Worm (Caenorhabditis elegans): ENCODE measurements around the gene F54F2.9.

The F54F2.9 gene

DNA sequence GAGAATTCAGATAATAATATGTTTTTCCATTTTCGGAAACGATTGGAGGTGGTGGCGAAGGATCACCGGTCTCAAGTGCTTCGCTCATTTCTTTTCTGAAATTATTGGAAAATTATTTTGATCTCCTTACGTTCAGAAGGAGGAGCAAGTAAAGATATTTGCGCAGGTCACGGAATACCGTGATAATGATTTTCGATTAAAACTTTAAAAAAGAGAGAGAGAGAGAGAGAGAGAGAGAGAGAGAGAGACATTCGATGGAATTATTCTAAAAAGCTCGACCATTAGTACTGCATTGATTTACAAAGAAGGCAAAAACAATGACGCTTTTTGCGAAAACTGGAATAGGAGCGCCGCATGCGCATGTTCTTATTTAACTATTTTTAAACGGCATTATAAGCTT is 34.8 kb downstream of the F54F2.9 start, which contains the start of gene ztf-1:
TSS of gene ztf-1 (minus strand) at position 101 of the 400 bp plus-strand sequence.
- TF ChIP-seq sma-9 (GFP tag; optimal IDR thresholded peaks at IDR 0.05), result no peak
- TF ChIP-seq sma-9 (tag; optimal IDR thresholded peaks at IDR 0.05), result no peak
- no peak for TF ChIP-seq snpc-4 (tag; optimal IDR thresholded peaks at IDR 0.05)
- TF ChIP-seq nhr-12 (tag; optimal IDR thresholded peaks at IDR 0.05), result no peak
- no peak for TF ChIP-seq sem-4 (tag; optimal IDR thresholded peaks at IDR 0.05)
- TF ChIP-seq gmeb-1 (tag; optimal IDR thresholded peaks at IDR 0.05), result no peak
- no peak for TF ChIP-seq zag-1 (tag; optimal IDR thresholded peaks at IDR 0.05)
- no peak for TF ChIP-seq C34F6.9 (tag; optimal IDR thresholded peaks at IDR 0.05)
- TF ChIP-seq nhr-11 (tag; optimal IDR thresholded peaks at IDR 0.05), result no peak
- no peak for TF ChIP-seq nhr-21 (tag; optimal IDR thresholded peaks at IDR 0.05)

DNA sequence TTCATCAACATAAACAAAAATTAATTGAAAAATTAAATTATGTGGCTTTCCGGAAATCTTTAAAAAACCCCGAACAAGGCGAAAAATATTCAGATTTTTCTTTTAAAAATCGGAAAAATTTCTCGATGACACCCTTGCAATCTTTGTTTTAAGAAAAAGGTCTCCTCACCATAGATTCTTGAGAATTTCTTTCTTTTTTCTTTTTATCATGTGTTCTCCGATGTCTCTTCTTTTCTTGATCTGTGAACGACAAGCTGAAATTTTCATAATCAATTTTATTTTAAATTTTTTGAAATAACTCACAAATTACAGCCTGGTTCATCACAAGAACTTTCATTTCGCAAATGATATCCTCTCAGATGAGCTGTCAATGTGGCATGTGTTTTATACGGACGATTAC is 35.8 kb downstream of the F54F2.9 start, which contains the start of the genes zfp-1 and F54F2.14:
TSS of gene zfp-1 (plus strand) at position 301 of the 400 bp plus-strand sequence.
TSS of gene F54F2.14 (plus strand) at position 312 of the 400 bp plus-strand sequence.
- TF ChIP-seq unc-55 (GFP tag; optimal IDR thresholded peaks at IDR 0.05) (no peak), nhr-6 (tag; optimal IDR thresholded peaks at IDR 0.05) (no peak), lsy-2 (tag; optimal IDR thresholded peaks at IDR 0.05) (no peak), nhr-77 (tag; optimal IDR thresholded peaks at IDR 0.05) (no peak), alr-1 (tag; optimal IDR thresholded peaks at IDR 0.05) (no peak), C34F6.9 (tag; optimal IDR thresholded peaks at IDR 0.05) (no peak), sma-3 (GFP tag; optimal IDR thresholded peaks at IDR 0.05) (no peak)

DNA sequence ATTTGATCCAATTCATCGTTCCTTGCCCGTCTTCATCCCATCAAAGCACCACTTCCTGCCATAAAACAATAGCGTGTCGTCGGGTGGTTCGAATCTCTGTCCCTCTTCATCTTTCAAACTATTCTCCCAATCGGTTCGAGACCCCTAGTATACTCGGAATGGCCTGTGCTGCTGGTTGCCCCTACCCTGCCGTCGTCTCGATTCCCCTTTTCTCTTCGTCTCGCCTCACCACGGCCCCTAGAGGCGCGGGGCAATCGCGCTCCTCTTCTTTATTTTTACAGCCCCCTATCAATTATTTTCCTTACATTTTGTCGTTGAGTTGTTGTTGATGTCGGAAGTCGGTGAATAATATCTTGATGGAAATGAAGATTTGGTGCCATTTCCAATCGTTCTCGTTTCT is 38.3 kb downstream of the F54F2.9 start:
- TF ChIP-seq unc-55 (GFP tag; optimal IDR thresholded peaks at IDR 0.05), result peak; percentile 3
- no peak for TF ChIP-seq R02D3.7 (tag; optimal IDR thresholded peaks at IDR 0.05)
- TF ChIP-seq nhr-11 (tag; optimal IDR thresholded peaks at IDR 0.05), result no peak
- no peak for TF ChIP-seq nhr-237 (tag; optimal IDR thresholded peaks at IDR 0.05)
- TF ChIP-seq lin-13 (GFP tag; optimal IDR thresholded peaks at IDR 0.05), result no peak
- TF ChIP-seq C34F6.9 (tag; optimal IDR thresholded peaks at IDR 0.05), result peak; percentile 33
- no peak for TF ChIP-seq zag-1 (tag; optimal IDR thresholded peaks at IDR 0.05)
- peak; percentile 16 for TF ChIP-seq F13H6.1 (tag; optimal IDR thresholded peaks at IDR 0.05)

DNA sequence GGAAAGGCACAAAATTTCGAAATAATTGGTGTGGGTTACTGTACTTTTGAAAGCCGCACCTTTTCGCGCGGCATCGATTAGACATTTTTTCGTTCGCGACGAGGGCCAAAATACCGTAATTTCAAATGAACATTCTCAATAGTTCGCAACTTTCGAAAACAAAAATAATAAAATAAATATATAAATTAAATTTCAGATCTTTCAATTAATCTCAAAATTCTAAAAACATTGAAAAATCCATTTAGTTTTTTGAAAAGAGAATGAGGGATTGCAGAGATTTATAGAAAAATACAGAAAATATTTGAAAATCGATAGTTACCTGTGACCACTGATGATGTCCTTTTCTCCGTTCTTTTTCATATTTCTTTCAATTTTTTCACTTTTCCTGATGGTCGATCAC is 41.0 kb downstream of the F54F2.9 start, which contains the start of gene K02D10.8:
TSS of gene K02D10.8 (plus strand) at position 301 of the 400 bp plus-strand sequence.
- TF ChIP-seq ceh-82 (tag; optimal IDR thresholded peaks at IDR 0.05) (no peak), unc-55 (GFP tag; optimal IDR thresholded peaks at IDR 0.05) (no peak), egl-27 (tag; optimal IDR thresholded peaks at IDR 0.05) (no peak), nhr-25 (tag; optimal IDR thresholded peaks at IDR 0.05) (no peak), zag-1 (tag; optimal IDR thresholded peaks at IDR 0.05) (no peak), ztf-1 (GFP tag; conservative IDR thresholded peaks at IDR 0.05) (no peak), sem-4 (tag; optimal IDR thresholded peaks at IDR 0.05) (no peak), nhr-21 (tag; optimal IDR thresholded peaks at IDR 0.05) (no peak), mab-5 (tag; optimal IDR thresholded peaks at IDR 0.05) (no peak), lsy-2 (tag; optimal IDR thresholded peaks at IDR 0.05) (no peak), nhr-237 (tag; optimal IDR thresholded peaks at IDR 0.05) (no peak), peb-1 (tag; optimal IDR thresholded peaks at IDR 0.05) (no peak), C34F6.9 (tag; optimal IDR thresholded peaks at IDR 0.05) (no peak)

DNA sequence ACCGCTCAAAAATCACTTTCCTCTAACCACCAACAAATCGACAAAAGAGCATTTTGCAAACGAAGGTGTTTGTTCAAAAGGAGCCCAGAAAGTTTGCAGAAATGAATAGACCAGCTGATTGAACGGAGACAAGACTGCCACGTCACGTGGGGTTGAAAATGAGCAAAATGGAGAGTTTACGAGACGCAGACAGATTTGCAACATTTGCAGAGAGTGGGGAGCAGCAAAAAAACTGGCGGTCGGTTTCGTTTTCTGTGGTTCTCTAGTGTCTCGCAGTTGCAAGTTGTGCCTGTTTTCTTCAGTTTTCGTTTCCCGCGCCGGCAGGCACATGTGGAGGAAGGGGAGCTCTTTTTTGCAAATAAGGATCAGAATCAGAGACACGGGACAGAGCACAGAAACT is 41.6 kb downstream of the F54F2.9 start:
- TF ChIP-seq ama-1 (optimal IDR thresholded peaks at IDR 0.05) (no peak), crh-2 (tag; optimal IDR thresholded peaks at IDR 0.05) (peak; percentile 93), gmeb-1 (tag; optimal IDR thresholded peaks at IDR 0.05) (peak; percentile 18), sem-4 (tag; optimal IDR thresholded peaks at IDR 0.05) (peak; percentile 12), lsy-2 (tag; optimal IDR thresholded peaks at IDR 0.05) (peak in 1 of 2 experiments; percentile 59), mab-5 (tag; optimal IDR thresholded peaks at IDR 0.05) (no peak), ZK546.5 (tag; optimal IDR thresholded peaks at IDR 0.05) (no peak), unc-55 (GFP tag; optimal IDR thresholded peaks at IDR 0.05) (peak; percentile 54), aly-2 (tag; optimal IDR thresholded peaks at IDR 0.05) (no peak), nhr-23 (tag; optimal IDR thresholded peaks at IDR 0.05) (no peak), nhr-129 (tag; optimal IDR thresholded peaks at IDR 0.05) (peak; percentile 91), alr-1 (tag; optimal IDR thresholded peaks at IDR 0.05) (no peak), sma-9 (GFP tag; optimal IDR thresholded peaks at IDR 0.05) (peak; percentile 88), sma-9 (tag; optimal IDR thresholded peaks at IDR 0.05) (no peak), mdl-1 (tag; optimal IDR thresholded peaks at IDR 0.05) (peak; percentile 66 to 86), nhr-11 (tag; optimal IDR thresholded peaks at IDR 0.05) (no peak), F13H6.1 (tag; optimal IDR thresholded peaks at IDR 0.05) (peak; percentile 81), fos-1 (tag; optimal IDR thresholded peaks at IDR 0.05) (peak; percentile 57), C34F6.9 (tag; optimal IDR thresholded peaks at IDR 0.05) (peak; percentile 87), R02D3.7 (tag; optimal IDR thresholded peaks at IDR 0.05) (no peak), lin-11 (tag; optimal IDR thresholded peaks at IDR 0.05) (peak; percentile 53), ztf-11 (tag; optimal IDR thresholded peaks at IDR 0.05) (no peak), snpc-4 (tag; optimal IDR thresholded peaks at IDR 0.05) (no peak)
